Worm (Caenorhabditis elegans): ENCODE data around the gene fbxc-53.
A peak's percentile ranks its signal among the peaks of the same experiment; 100 is the strongest.

Gene fbxc-53

ce11 chrII:3741584-3741983 is 30.5 kb downstream of the fbxc-53 start, which contains the start of gene F12E12.1:
F12E12.1 (plus strand) TSS chrII:3741884.
- TF ChIP-seq unc-62 (GFP tag; optimal IDR thresholded peaks at IDR 0.05): no peak
- TF ChIP-seq sup-37 (GFP tag; optimal IDR thresholded peaks at IDR 0.05): no peak
- no peak for TF ChIP-seq dpl-1 (GFP tag; optimal IDR thresholded peaks at IDR 0.05)
- no peak for TF ChIP-seq blmp-1 (tag; optimal IDR thresholded peaks at IDR 0.05)
- TF ChIP-seq ceh-63 (GFP tag; optimal IDR thresholded peaks at IDR 0.05): no peak
- no peak for TF ChIP-seq lin-35 (GFP tag; optimal IDR thresholded peaks at IDR 0.05)
- no peak for TF ChIP-seq ets-5 (GFP tag; IDR thresholded peaks at IDR 0.05)
- TF ChIP-seq fkh-4 (tag; optimal IDR thresholded peaks at IDR 0.05; ENCODE audit: borderline replicate concordance): no peak
- no peak for TF ChIP-seq pqm-1 (tag; optimal IDR thresholded peaks at IDR 0.05)
- no peak for TF ChIP-seq lin-39 (tag; optimal IDR thresholded peaks at IDR 0.05)
- TF ChIP-seq elt-2 (tag; optimal IDR thresholded peaks at IDR 0.05): no peak
- TF ChIP-seq unc-86 (tag; optimal IDR thresholded peaks at IDR 0.05): no peak

DNA sequence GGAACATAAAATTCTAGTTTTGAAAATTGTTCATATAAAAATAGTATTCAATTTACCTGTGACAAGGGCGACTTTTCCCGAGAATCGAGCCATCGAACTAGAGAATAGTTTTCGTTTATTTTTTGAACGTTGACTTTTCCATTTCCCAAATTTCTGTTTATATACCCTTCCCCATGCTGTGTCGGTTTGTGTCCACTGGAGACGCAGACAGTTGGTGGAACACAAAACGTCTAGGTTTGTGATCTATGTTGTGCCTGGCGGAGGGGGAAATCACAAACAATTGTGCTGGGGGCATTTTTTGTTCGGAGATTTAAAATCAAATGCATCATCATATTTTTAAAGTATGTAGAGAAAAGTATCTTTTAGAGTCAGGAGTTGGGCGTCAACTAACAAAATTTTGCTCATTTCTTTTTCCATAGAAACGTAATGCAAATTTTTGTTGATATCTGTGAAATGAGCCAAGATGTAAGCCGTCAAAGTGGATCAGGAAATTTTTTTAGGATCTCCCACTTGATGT is 32.7 kb downstream of the fbxc-53 start, which contains the start of gene nta-1:
Gene nta-1, minus strand, starts transcription at position 131 of the 517 bp plus-strand sequence.
- no peak for TF ChIP-seq xbp-1 (tag; optimal IDR thresholded peaks at IDR 0.05)
- TF ChIP-seq efl-1 (optimal IDR thresholded peaks at IDR 0.05): no peak
- peak in 1 of 2 experiments; percentile 4 for TF ChIP-seq efl-1 (GFP tag; optimal IDR thresholded peaks at IDR 0.05 in 1 of 2)
- TF ChIP-seq blmp-1 (tag; optimal IDR thresholded peaks at IDR 0.05): no peak
- peak; percentile 75 for TF ChIP-seq lin-14 (GFP tag; optimal IDR thresholded peaks at IDR 0.05)
- peak; percentile 20 for TF ChIP-seq elt-2 (tag; optimal IDR thresholded peaks at IDR 0.05)
- TF ChIP-seq ets-5 (GFP tag; IDR thresholded peaks at IDR 0.05): no peak
- peak in 1 of 2 experiments; percentile 22 for TF ChIP-seq mdl-1 (tag; optimal IDR thresholded peaks at IDR 0.05)
- peak in 1 of 2 experiments; percentile 39 for TF ChIP-seq lin-35 (GFP tag; optimal IDR thresholded peaks at IDR 0.05)
- TF ChIP-seq nhr-20 (tag; optimal IDR thresholded peaks at IDR 0.05): peak; percentile 85

ce11 chrII:3747405-3747804 is 36.3 kb downstream of the fbxc-53 start, which contains the start of gene fbxb-92:
fbxb-92 (minus strand) TSS chrII:3747505.
- TF ChIP-seq C04F5.9 (tag; optimal IDR thresholded peaks at IDR 0.05) (no peak), irx-1 (tag; optimal IDR thresholded peaks at IDR 0.05) (no peak), nhr-90 (tag; optimal IDR thresholded peaks at IDR 0.05; ENCODE audit: poor library complexity) (no peak), fkh-8 (tag; optimal IDR thresholded peaks at IDR 0.05) (no peak), ceh-63 (GFP tag; optimal IDR thresholded peaks at IDR 0.05) (no peak), mep-1 (tag; optimal IDR thresholded peaks at IDR 0.05) (no peak), nhr-19 (GFP tag; conservative IDR thresholded peaks at IDR 0.05) (no peak)

DNA sequence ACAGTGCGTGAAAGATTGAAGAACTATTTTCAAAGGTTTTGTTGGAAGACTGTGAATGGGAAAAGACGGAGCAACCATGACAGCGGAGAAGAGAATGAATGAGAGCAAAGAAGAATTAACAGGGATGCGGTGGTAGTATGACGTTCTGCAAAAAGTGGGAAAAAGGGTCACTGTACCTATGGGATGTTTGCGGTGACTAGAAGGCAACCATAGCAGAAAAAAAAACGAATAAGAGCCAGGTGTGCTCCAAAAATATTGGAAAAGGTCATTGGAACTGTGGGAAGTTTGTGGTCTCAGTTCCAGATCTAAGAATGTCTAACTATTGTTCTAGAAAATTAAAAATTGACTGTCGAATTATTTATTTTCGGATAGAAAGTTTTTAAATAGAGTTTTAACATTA is 37.6 kb downstream of the fbxc-53 start, which contains the start of gene fbxb-90:
Gene fbxb-90, minus strand, starts transcription at position 101 of the 400 bp plus-strand sequence.
- TF ChIP-seq nhr-20 (tag; optimal IDR thresholded peaks at IDR 0.05) (no peak), mdl-1 (tag; optimal IDR thresholded peaks at IDR 0.05) (no peak), nhr-237 (tag; optimal IDR thresholded peaks at IDR 0.05) (no peak), unc-86 (tag; optimal IDR thresholded peaks at IDR 0.05) (no peak), fos-1 (tag; optimal IDR thresholded peaks at IDR 0.05) (no peak), ztf-11 (tag; optimal IDR thresholded peaks at IDR 0.05) (no peak), nhr-11 (tag; optimal IDR thresholded peaks at IDR 0.05) (no peak), aly-2 (tag; optimal IDR thresholded peaks at IDR 0.05) (no peak), blmp-1 (tag; optimal IDR thresholded peaks at IDR 0.05) (no peak), aha-1 (tag; optimal IDR thresholded peaks at IDR 0.05) (no peak), hlh-4 (tag; optimal IDR thresholded peaks at IDR 0.05) (no peak), swsn-7 (tag; optimal IDR thresholded peaks at IDR 0.05) (no peak), mep-1 (tag; optimal IDR thresholded peaks at IDR 0.05) (no peak), nhr-85 (tag) (no peak), lin-13 (GFP tag; optimal IDR thresholded peaks at IDR 0.05) (no peak), grh-1 (GFP tag; IDR thresholded peaks at IDR 0.05) (no peak), efl-3 (GFP tag; optimal IDR thresholded peaks at IDR 0.05) (no peak), snpc-4 (tag; optimal IDR thresholded peaks at IDR 0.05) (no peak), skn-1 (tag; optimal IDR thresholded peaks at IDR 0.05) (no peak), nhr-12 (tag; optimal IDR thresholded peaks at IDR 0.05) (no peak)

All from whole organism, L1 larva.